Worm (Caenorhabditis elegans) whole organism, early embryonic: ENCODE measurements around the gene F53F4.17.

Experiments
- B0310.2 ChIP-seq: sonication (generic microtip); optimal IDR thresholded peaks from 2 replicates; lab custom pipeline; 2016; ENCODE audit warnings: mild to moderate bottlenecking, missing genetic modification characterization, missing compliant biosample characterization
- F13C5.2 ChIP-seq: sonication (generic microtip); optimal IDR thresholded peaks from 2 replicates; lab custom pipeline; 2017; ENCODE audit warnings: mild to moderate bottlenecking, missing genetic modification characterization, inconsistent platforms, missing compliant biosample characterization
- aly-1 ChIP-seq: sonication (generic microtip); optimal IDR thresholded peaks from 2 replicates; lab custom pipeline; 2016; ENCODE audit warnings: missing genetic modification characterization, missing compliant biosample characterization
- ama-1 ChIP-seq: fragments of 150-350 bp; optimal IDR thresholded peaks from 2 replicates; lab custom pipeline; 2014
- ceh-13 ChIP-seq: fragments of 200-800 bp; sonication (Bioruptor generic); optimal IDR thresholded peaks from 2 replicates; lab custom pipeline; 2018; ENCODE audit warnings: mild to moderate bottlenecking, missing genetic modification characterization, missing compliant biosample characterization
- ceh-36 ChIP-seq: sonication (generic microtip); optimal IDR thresholded peaks from 2 replicates; lab custom pipeline; 2016; ENCODE audit warnings: missing genetic modification characterization, inconsistent platforms, missing compliant biosample characterization
- hmg-4 ChIP-seq: fragments of 200-800 bp; sonication (Bioruptor generic); optimal IDR thresholded peaks from 2 replicates; lab custom pipeline; 2018; ENCODE audit warnings: mild to moderate bottlenecking, missing genetic modification characterization, missing compliant biosample characterization
- pes-1 ChIP-seq: fragments of 200-800 bp; sonication (Bioruptor generic); IDR thresholded peaks from 2 replicates; pipeline ENCODE4 v1.3.6; 2022; ENCODE audit warnings: missing genetic modification reagents, missing genetic modification characterization, missing compliant biosample characterization
- tbx-11 ChIP-seq: fragments of 200-800 bp; sonication (Bioruptor generic); IDR thresholded peaks from 2 replicates; pipeline ENCODE4 v1.3.6; 2022; ENCODE audit warnings: missing genetic modification characterization, missing compliant biosample characterization
- tbx-37 ChIP-seq: fragments of 200-800 bp; sonication (Bioruptor generic); conservative IDR thresholded peaks from 2 replicates; pipeline ENCODE4 v1.3.6; 2022; ENCODE audit warnings: missing genetic modification reagents, missing genetic modification characterization, missing compliant biosample characterization
- tra-4 ChIP-seq: sonication (generic microtip); optimal IDR thresholded peaks from 2 replicates; lab custom pipeline; 2017; ENCODE audit warnings: missing genetic modification characterization, missing compliant biosample characterization

DNA sequence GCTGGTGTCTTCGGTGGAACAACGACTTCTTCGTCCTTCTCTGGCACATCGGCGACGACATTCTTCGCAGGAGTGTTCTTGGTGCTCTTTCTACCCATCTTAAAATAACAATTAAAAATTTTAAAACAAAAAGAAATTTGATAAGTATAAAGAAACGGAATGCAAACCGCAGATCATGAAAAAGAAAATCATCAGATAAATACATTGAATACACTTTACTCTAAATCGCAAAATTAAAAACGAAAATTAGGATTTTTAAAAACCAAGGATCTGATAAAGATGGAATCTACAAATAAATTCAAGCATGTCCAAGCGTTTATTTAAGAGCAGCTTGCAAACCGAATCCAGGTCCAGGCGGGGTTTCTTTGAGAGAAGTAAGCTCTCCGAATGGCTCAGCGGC lies 36.4 kb downstream of the F53F4.17 start, which contains the start of gene F53F4.11:
- TF ChIP-seq aly-1 (tag; lab: Kevin White, UChicago): no peak
- no peak for TF ChIP-seq tbx-37 (GFP tag; lab: Robert Waterston, UW)
- no peak for TF ChIP-seq ama-1
- TF ChIP-seq B0310.2 (tag; lab: Kevin White, UChicago): no peak
- no peak for TF ChIP-seq ceh-13 (GFP tag; lab: Kevin White, UChicago)
- no peak for TF ChIP-seq hmg-4 (GFP tag; lab: Kevin White, UChicago)
- no peak for TF ChIP-seq pes-1
- no peak for TF ChIP-seq tra-4 (tag; lab: Kevin White, UChicago)
- no peak for TF ChIP-seq tbx-11 (GFP tag; lab: Robert Waterston, UW)
- TF ChIP-seq F13C5.2 (tag; lab: Kevin White, UChicago): no peak
- TF ChIP-seq ceh-36 (tag; lab: Kevin White, UChicago): no peak
